Fruit fly (Drosophila melanogaster): ENCODE data around the gene Fad2.

The Fad2 gene

DNA sequence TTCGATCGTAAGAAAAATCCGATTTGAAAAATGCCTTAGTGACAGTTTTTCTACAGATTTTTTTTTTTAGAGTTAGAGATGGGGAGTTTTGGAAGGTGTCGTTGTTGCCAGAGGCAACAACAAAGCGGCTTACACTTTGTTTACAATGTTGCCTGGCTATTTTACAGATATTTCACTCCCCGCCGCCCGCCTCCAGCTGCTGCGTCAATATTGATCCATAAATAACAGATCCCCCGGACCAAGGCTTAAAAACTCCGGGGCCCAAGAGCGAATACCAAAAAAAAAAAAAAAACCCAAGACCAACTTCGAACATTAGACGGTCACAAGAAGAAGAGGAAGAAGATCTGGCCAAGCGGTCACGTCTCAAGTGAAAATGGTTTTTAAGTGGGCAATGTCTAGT lies 20.4 kb upstream of the Fad2 start (continued):
- TF ChIP-seq tgo (GFP tag; IDR thresholded peaks at IDR 0.05): no peak
- TF ChIP-seq ttk (GFP tag; IDR thresholded peaks at IDR 0.05): no peak
- no peak for TF ChIP-seq ranshi (GFP tag; IDR thresholded peaks at IDR 0.05)
- no peak for TF ChIP-seq Scr (GFP tag; IDR thresholded peaks at IDR 0.05; ENCODE audit: partially characterized antibody)
- TF ChIP-seq jing (GFP tag; optimal IDR thresholded peaks at IDR 0.05): no peak
- no peak for TF ChIP-seq CG7963 (GFP tag; IDR thresholded peaks at IDR 0.05; ENCODE audit: partially characterized antibody)
- no peak for TF ChIP-seq CG10462 (GFP tag; optimal IDR thresholded peaks at IDR 0.05)
- TF ChIP-seq Jarid2 (GFP tag; optimal IDR thresholded peaks at IDR 0.05): no peak
- 0 out of 2 replicates have a peak, but pooled peaks have one; percentile 19 for TF ChIP-seq stc (GFP tag; IDR thresholded peaks at IDR 0.05)
- TF ChIP-seq CG18619 (GFP tag; optimal IDR thresholded peaks at IDR 0.05): peak; percentile 6
- TF ChIP-seq inv (GFP tag; IDR thresholded peaks at IDR 0.05; ENCODE audit: partially characterized antibody): no peak
- TF ChIP-seq CrebB (tag; optimal IDR thresholded peaks at IDR 0.05): no peak
- no peak for TF ChIP-seq CG14014 (GFP tag; IDR thresholded peaks at IDR 0.05)
- no peak for TF ChIP-seq klu (GFP tag; IDR thresholded peaks at IDR 0.05)
- no peak for TF ChIP-seq CG34376 (GFP tag; optimal IDR thresholded peaks at IDR 0.05)
- TF ChIP-seq CG12942 (GFP tag; optimal IDR thresholded peaks at IDR 0.05): no peak
- no peak for TF ChIP-seq Dll (GFP tag; IDR thresholded peaks at IDR 0.05; ENCODE audit: partially characterized antibody)
- TF ChIP-seq gsb-n (tag; optimal IDR thresholded peaks at IDR 0.05): no peak
- TF ChIP-seq Bgb (GFP tag; IDR thresholded peaks at IDR 0.05; ENCODE audit: partially characterized antibody): no peak
- TF ChIP-seq CG14965 (GFP tag; optimal IDR thresholded peaks at IDR 0.05; ENCODE audit: borderline replicate concordance): no peak
- TF ChIP-seq MTF-1 (GFP tag; optimal IDR thresholded peaks at IDR 0.05; ENCODE audit: borderline replicate concordance): peak; percentile 31
- TF ChIP-seq CG9797 (GFP tag; optimal IDR thresholded peaks at IDR 0.05): no peak
- no peak for TF ChIP-seq MBD-R2 (GFP tag; IDR thresholded peaks at IDR 0.05)
- no peak for TF ChIP-seq org-1 (GFP tag; optimal IDR thresholded peaks at IDR 0.05)
- no peak for TF ChIP-seq CG8924 (tag; optimal IDR thresholded peaks at IDR 0.05)
- TF ChIP-seq row (GFP tag; IDR thresholded peaks at IDR 0.05): no peak
- TF ChIP-seq CG9609 (GFP tag; optimal IDR thresholded peaks at IDR 0.05): no peak
- TF ChIP-seq insv (GFP tag; optimal IDR thresholded peaks at IDR 0.05): no peak
- TF ChIP-seq tio (GFP tag; optimal IDR thresholded peaks at IDR 0.05): peak; percentile 33
- TF ChIP-seq h (optimal IDR thresholded peaks at IDR 0.05): no peak
- no peak for TF ChIP-seq CG2202 (tag; optimal IDR thresholded peaks at IDR 0.05)
- TF ChIP-seq CG3281 (GFP tag; optimal IDR thresholded peaks at IDR 0.05): no peak
- TF ChIP-seq Meics (GFP tag; optimal IDR thresholded peaks at IDR 0.05): no peak
- TF ChIP-seq abd-A (tag; optimal IDR thresholded peaks at IDR 0.05): no peak
- no peak for TF ChIP-seq sens-2 (GFP tag; IDR thresholded peaks at IDR 0.05)
- no peak for TF ChIP-seq crp (GFP tag; optimal IDR thresholded peaks at IDR 0.05)
- TF ChIP-seq sug (tag; optimal IDR thresholded peaks at IDR 0.05): no peak
- TF ChIP-seq CG4617 (GFP tag; optimal IDR thresholded peaks at IDR 0.05; ENCODE audit: borderline replicate concordance): no peak
- no peak for TF ChIP-seq CG16863 (GFP tag; optimal IDR thresholded peaks at IDR 0.05)
- TF ChIP-seq hth (optimal IDR thresholded peaks at IDR 0.05): no peak
- 0 out of 2 replicates have a peak, but pooled peaks have one; percentile 28 for TF ChIP-seq Awh (GFP tag; IDR thresholded peaks at IDR 0.05)
- TF ChIP-seq CG2199 (GFP tag; IDR thresholded peaks at IDR 0.05): no peak
- no peak for TF ChIP-seq vfl (GFP tag; optimal IDR thresholded peaks at IDR 0.05)
- no peak for TF ChIP-seq CG13296 (GFP tag; optimal IDR thresholded peaks at IDR 0.05)
- no peak for TF ChIP-seq CG13123 (GFP tag; optimal IDR thresholded peaks at IDR 0.05)
- TF ChIP-seq hbn (GFP tag; IDR thresholded peaks at IDR 0.05; ENCODE audit: partially characterized antibody): no peak
- TF ChIP-seq CG3407 (GFP tag; optimal IDR thresholded peaks at IDR 0.05): peak; percentile 43
- no peak for TF ChIP-seq CG7556 (GFP tag; optimal IDR thresholded peaks at IDR 0.05)
- no peak for TF ChIP-seq emc (GFP tag; optimal IDR thresholded peaks at IDR 0.05)
- no peak for TF ChIP-seq stwl (tag; optimal IDR thresholded peaks at IDR 0.05)
- TF ChIP-seq luna (GFP tag; optimal IDR thresholded peaks at IDR 0.05): no peak
- TF ChIP-seq cg (GFP tag; optimal IDR thresholded peaks at IDR 0.05): no peak
